Fruit fly (Drosophila melanogaster) whole organism, embryonic: Measurements from ENCODE around the gene Chpf.

Experiments used
- ATbp ChIP-seq: fragments of 200-800 bp; sonication (Bioruptor generic); optimal IDR thresholded peaks from 2 replicates; lab custom pipeline; 2017; ENCODE audit warnings: missing biosample characterization, mild to moderate bottlenecking, missing genetic modification characterization, missing genetic modification reagents
- Asciz ChIP-seq: fragments of 200-800 bp; sonication (Bioruptor generic); optimal IDR thresholded peaks from 2 replicates; lab custom pipeline; 2017; ENCODE audit warnings: missing biosample characterization, mild to moderate bottlenecking, missing genetic modification characterization, missing genetic modification reagents
- BEAF-32 ChIP-seq: fragments of 200-800 bp; sonication (Bioruptor generic); optimal IDR thresholded peaks from 3 replicates; lab custom pipeline; 2017; ENCODE audit warnings: missing biosample characterization, missing genetic modification characterization, mild to moderate bottlenecking, moderate library complexity, missing genetic modification reagents
- C15 ChIP-seq: fragments of 200-800 bp; sonication (Bioruptor generic); IDR thresholded peaks from 3 replicates; pipeline ENCODE4 v1.3.6; 2022; ENCODE audit warnings: missing biosample characterization, missing genetic modification characterization
- CG10979 ChIP-seq: fragments of 200-800 bp; sonication (Bioruptor generic); optimal IDR thresholded peaks from 2 replicates; lab custom pipeline; 2018; ENCODE audit warnings: missing biosample characterization, mild to moderate bottlenecking, missing genetic modification characterization, moderate library complexity
- CG11504 ChIP-seq: fragments of 200-800 bp; sonication (Bioruptor generic); optimal IDR thresholded peaks from 3 replicates; lab custom pipeline; 2019; ENCODE audit warnings: missing biosample characterization, mild to moderate bottlenecking, missing genetic modification characterization, moderate library complexity
- CG12299 ChIP-seq: fragments of 200-800 bp; sonication (Bioruptor generic); optimal IDR thresholded peaks from 2 replicates; lab custom pipeline; 2018; ENCODE audit warnings: missing biosample characterization, mild to moderate bottlenecking, missing genetic modification characterization
- CG12942 ChIP-seq: fragments of 200-800 bp; sonication (Bioruptor generic); optimal IDR thresholded peaks from 3 replicates; lab custom pipeline; 2016; ENCODE audit warnings: missing biosample characterization, missing genetic modification characterization
- CG13775 ChIP-seq: fragments of 200-800 bp; sonication (Bioruptor generic); optimal IDR thresholded peaks from 3 replicates; lab custom pipeline; 2017; ENCODE audit warnings: missing biosample characterization, mild to moderate bottlenecking, missing genetic modification characterization
- CG14441 ChIP-seq: fragments of 200-800 bp; sonication (Bioruptor generic); IDR thresholded peaks from 2 replicates; pipeline ENCODE4 v1.3.6; 2022; ENCODE audit warnings: missing biosample characterization, missing genetic modification characterization
- CG14710 ChIP-seq: fragments of 200-800 bp; sonication (Bioruptor generic); optimal IDR thresholded peaks from 3 replicates; lab custom pipeline; 2019; ENCODE audit warnings: missing biosample characterization, mild to moderate bottlenecking, missing genetic modification characterization, moderate library complexity
- CG16815 ChIP-seq: fragments of 200-800 bp; sonication (Bioruptor generic); optimal IDR thresholded peaks from 3 replicates; lab custom pipeline; 2017; ENCODE audit warnings: missing biosample characterization, mild to moderate bottlenecking, missing genetic modification characterization
- CG17829 ChIP-seq: fragments of 200-800 bp; optimal IDR thresholded peaks from 2 replicates; lab custom pipeline; 2019; ENCODE audit warnings: missing biosample characterization, mild to moderate bottlenecking, missing genetic modification characterization, moderate library complexity
- CG18619 ChIP-seq: fragments of 200-800 bp; sonication (Bioruptor generic); optimal IDR thresholded peaks from 3 replicates; lab custom pipeline; 2017; ENCODE audit warnings: missing biosample characterization, mild to moderate bottlenecking, missing genetic modification characterization
- CG2712 ChIP-seq: fragments of 200-800 bp; optimal IDR thresholded peaks from 3 replicates; lab custom pipeline; 2019; ENCODE audit warnings: missing biosample characterization, mild to moderate bottlenecking, missing genetic modification characterization, moderate library complexity
- CG31224 ChIP-seq: fragments of 200-800 bp; sonication (Bioruptor generic); IDR thresholded peaks from 2 replicates; pipeline ENCODE4 v1.3.6; 2022; ENCODE audit warnings: missing biosample characterization, missing genetic modification characterization
- CG3163 ChIP-seq: fragments of 200-800 bp; sonication (Bioruptor generic); optimal IDR thresholded peaks from 3 replicates; lab custom pipeline; 2016; ENCODE audit warnings: missing biosample characterization, missing genetic modification characterization
- CG32772 ChIP-seq: fragments of 200-800 bp; sonication (Bioruptor generic); IDR thresholded peaks from 2 replicates; pipeline ENCODE4 v1.3.6; 2022; ENCODE audit warnings: missing biosample characterization, missing genetic modification characterization
- CG3726 ChIP-seq: fragments of 200-800 bp; sonication (Bioruptor generic); IDR thresholded peaks from 3 replicates; pipeline ENCODE4, ENCODE4 v1.3.6; 2022; ENCODE audit warnings: missing biosample characterization, missing genetic modification characterization
- CG43689 ChIP-seq: fragments of 200-800 bp; sonication (Bioruptor generic); IDR thresholded peaks from 2 replicates; pipeline ENCODE4 v1.3.6; 2022; ENCODE audit warnings: missing biosample characterization, missing genetic modification characterization
- CG4617 ChIP-seq: fragments of 200-800 bp; sonication (Bioruptor generic); optimal IDR thresholded peaks from 3 replicates; lab custom pipeline; 2016; ENCODE audit warnings: missing biosample characterization, missing genetic modification characterization, borderline replicate concordance
- CG7839 ChIP-seq: fragments of 200-800 bp; sonication (Bioruptor generic); optimal IDR thresholded peaks from 3 replicates; lab custom pipeline; 2018; ENCODE audit warnings: missing biosample characterization, mild to moderate bottlenecking, missing genetic modification characterization, moderate library complexity
- CG8765 ChIP-seq: fragments of 200-800 bp; sonication (Bioruptor generic); IDR thresholded peaks from 2 replicates; pipeline ENCODE4 v1.3.6; 2022; ENCODE audit warnings: missing biosample characterization, missing genetic modification characterization
- D ChIP-seq, 2 experiments: fragments of 200-800 bp in 1 of 2; fragments of >200 bp in 1 of 2; sonication (Bioruptor generic) in 1 of 2; optimal IDR thresholded peaks; 2 replicates in 1 of 2; 3 replicates in 1 of 2; lab custom pipeline; 2017; ENCODE audit warnings: mild to moderate bottlenecking in 1 of 2, missing biosample characterization in 1 of 2, missing genetic modification characterization in 1 of 2, missing genetic modification reagents in 1 of 2
- Eip74EF ChIP-seq, 2 experiments: fragments of 200-800 bp in 1 of 2; fragments of >200 bp in 1 of 2; sonication (Bioruptor generic) in 1 of 2; optimal IDR thresholded peaks; 2 replicates each; lab custom pipeline; 2017 to 2019; ENCODE audit warnings: missing biosample characterization in 2 of 2, missing genetic modification characterization in 2 of 2, mild to moderate bottlenecking in 1 of 2, moderate library complexity in 1 of 2
- HLH3B ChIP-seq: fragments of 200-800 bp; sonication (Bioruptor generic); IDR thresholded peaks from 2 replicates; pipeline ENCODE4 v1.3.6; 2022; ENCODE audit warnings: missing biosample characterization, missing genetic modification characterization
- Hmx ChIP-seq: fragments of 200-800 bp; sonication (Bioruptor generic); optimal IDR thresholded peaks from 2 replicates; lab custom pipeline; 2016; ENCODE audit warnings: missing biosample characterization, missing genetic modification characterization
- MESR4 ChIP-seq: fragments of 200-800 bp; sonication (Bioruptor generic); optimal IDR thresholded peaks from 2 replicates; lab custom pipeline; 2018; ENCODE audit warnings: missing biosample characterization, mild to moderate bottlenecking, missing genetic modification characterization, moderate library complexity
- Ssrp ChIP-seq: fragments of 200-800 bp; sonication (Bioruptor generic); optimal IDR thresholded peaks from 2 replicates; lab custom pipeline; 2018; ENCODE audit warnings: missing biosample characterization, mild to moderate bottlenecking, missing genetic modification characterization, moderate library complexity
- YL-1 ChIP-seq: fragments of 200-800 bp; sonication (Bioruptor generic); optimal IDR thresholded peaks from 3 replicates; lab custom pipeline; 2017; ENCODE audit warnings: missing biosample characterization, mild to moderate bottlenecking, missing genetic modification characterization
- ab ChIP-seq: fragments of 200-800 bp; sonication (Bioruptor generic); optimal IDR thresholded peaks from 2 replicates; lab custom pipeline; 2016; ENCODE audit warnings: missing biosample characterization, missing genetic modification characterization
- bbx ChIP-seq: fragments of 200-800 bp; sonication (Bioruptor generic); IDR thresholded peaks from 2 replicates; pipeline ENCODE4 v1.3.6; 2022; ENCODE audit warnings: missing biosample characterization, missing genetic modification characterization; ENCODE audit not compliant: partially characterized antibody
- bowl ChIP-seq: fragments of 200-800 bp; sonication (Bioruptor generic); IDR thresholded peaks from 2 replicates; pipeline ENCODE4 v1.3.6; 2022; ENCODE audit warnings: missing biosample characterization, missing genetic modification characterization
- cas ChIP-seq: fragments of 200-800 bp; sonication (Bioruptor generic); IDR thresholded peaks from 2 replicates; pipeline ENCODE4 v1.3.6; 2022; ENCODE audit warnings: missing biosample characterization, missing genetic modification characterization
- crp ChIP-seq, 2 experiments: fragments of 200-800 bp; sonication (Bioruptor generic); optimal IDR thresholded peaks; 2 replicates in 1 of 2; 3 replicates in 1 of 2; lab custom pipeline; 2017; ENCODE audit warnings: missing biosample characterization in 2 of 2, missing genetic modification characterization in 2 of 2, mild to moderate bottlenecking in 1 of 2, moderate library complexity in 1 of 2
- dysf ChIP-seq: fragments of 200-800 bp; sonication (Bioruptor generic); IDR thresholded peaks from 3 replicates; pipeline ENCODE4 v1.3.6; 2022; ENCODE audit warnings: missing biosample characterization, missing genetic modification characterization
- en ChIP-seq: fragments of 200-800 bp; sonication (Bioruptor generic); optimal IDR thresholded peaks from 2 replicates; lab custom pipeline; 2016; ENCODE audit warnings: missing biosample characterization, missing genetic modification characterization
- fd64A ChIP-seq: fragments of 200-800 bp; sonication (Bioruptor generic); optimal IDR thresholded peaks from 3 replicates; lab custom pipeline; 2018; ENCODE audit warnings: missing biosample characterization, mild to moderate bottlenecking, missing genetic modification characterization
- gcm2 ChIP-seq: fragments of 200-800 bp; sonication (Bioruptor generic); optimal IDR thresholded peaks from 2 replicates; lab custom pipeline; 2016; ENCODE audit warnings: missing biosample characterization, missing genetic modification characterization
- gsb ChIP-seq: fragments of 200-800 bp; sonication (Bioruptor generic); IDR thresholded peaks from 2 replicates; pipeline ENCODE4 v1.3.6; 2022; ENCODE audit warnings: missing biosample characterization, missing genetic modification characterization
- ind ChIP-seq: fragments of 200-800 bp; sonication (Bioruptor generic); optimal IDR thresholded peaks from 3 replicates; lab custom pipeline; 2016; ENCODE audit warnings: missing biosample characterization, missing genetic modification characterization
- odd ChIP-seq: fragments of 200-800 bp; sonication (Bioruptor generic); optimal IDR thresholded peaks from 2 replicates; lab custom pipeline; 2017; ENCODE audit warnings: missing biosample characterization, mild to moderate bottlenecking, missing genetic modification characterization
- onecut ChIP-seq: fragments of 200-800 bp; sonication (Bioruptor generic); IDR thresholded peaks from 2 replicates; pipeline ENCODE4 v1.3.6; 2022; ENCODE audit warnings: missing biosample characterization, missing genetic modification characterization
- sd ChIP-seq: fragments of 200-800 bp; sonication (Bioruptor generic); optimal IDR thresholded peaks from 3 replicates; lab custom pipeline; 2018; ENCODE audit warnings: missing biosample characterization, mild to moderate bottlenecking, missing genetic modification characterization, moderate library complexity
- sim ChIP-seq: fragments of 200-800 bp; sonication (Bioruptor generic); IDR thresholded peaks from 2 replicates; pipeline ENCODE4 v1.3.6; 2022; ENCODE audit warnings: missing biosample characterization, missing genetic modification characterization
- sr ChIP-seq: fragments of 200-800 bp; sonication (Bioruptor generic); IDR thresholded peaks from 3 replicates; pipeline ENCODE4 v1.3.6; 2022; ENCODE audit warnings: missing biosample characterization, missing genetic modification characterization
- tll ChIP-seq, 2 experiments: fragments of 200-800 bp in 1 of 2; fragments of >200 bp in 1 of 2; sonication (Bioruptor generic) in 1 of 2; optimal IDR thresholded peaks; 2 replicates each; lab custom pipeline; 2017 to 2019; ENCODE audit warnings: missing biosample characterization in 2 of 2, missing genetic modification characterization in 2 of 2, mild to moderate bottlenecking in 1 of 2, moderate library complexity in 1 of 2
- zfh1 ChIP-seq: fragments of 200-800 bp; sonication (Bioruptor generic); IDR thresholded peaks from 3 replicates; pipeline ENCODE4 v1.3.6; 2022; ENCODE audit warnings: missing biosample characterization, missing genetic modification characterization

Gene Chpf

dm6 chrX:13088025-13088805 is 24.0 kb downstream of the Chpf start (continued):
- no peak for TF ChIP-seq CG4617 (GFP tag; lab: Kevin White, UChicago)
- TF ChIP-seq CG12299 (tag; lab: Kevin White, UChicago): no peak
- peak; percentile 15 for TF ChIP-seq Asciz (GFP tag; lab: Kevin White, UChicago)
- TF ChIP-seq CG18619: no peak
- TF ChIP-seq Hmx (GFP tag; lab: Kevin White, UChicago): no peak
- no peak for TF ChIP-seq gsb (GFP tag; lab: Robert Waterston, UW)
- no peak for TF ChIP-seq CG8765 (GFP tag; lab: Robert Waterston, UW)
- no peak for TF ChIP-seq CG17829 (tag; lab: Kevin White, UChicago)
- no peak for TF ChIP-seq D (optimal IDR thresholded peaks at IDR 0.05; lab: Kevin White, UChicago)
- TF ChIP-seq D (GFP tag; optimal IDR thresholded peaks at IDR 0.05; lab: Kevin White, UChicago): no peak
- TF ChIP-seq YL-1 (GFP tag; lab: Kevin White, UChicago): no peak
- TF ChIP-seq sr: no peak
- TF ChIP-seq CG13775 (GFP tag; lab: Kevin White, UChicago): no peak
- no peak for TF ChIP-seq CG16815 (GFP tag; lab: Kevin White, UChicago)
- no peak for TF ChIP-seq CG43689 (GFP tag; lab: Robert Waterston, UW)
- no peak for TF ChIP-seq en
- TF ChIP-seq MESR4 (GFP tag; lab: Kevin White, UChicago): no peak
- no peak for TF ChIP-seq crp (GFP tag; optimal IDR thresholded peaks at IDR 0.05; lab: Kevin White, UChicago)
- peak; percentile 30; the same call in 2 of the 3 replicates for TF ChIP-seq dysf
- TF ChIP-seq tll (GFP tag; optimal IDR thresholded peaks at IDR 0.05; lab: Kevin White, UChicago): no peak
- peak; percentile 26 for TF ChIP-seq CG10979 (tag; lab: Kevin White, UChicago)
- TF ChIP-seq Eip74EF (GFP tag; optimal IDR thresholded peaks at IDR 0.05; lab: Kevin White, UChicago): no peak
- TF ChIP-seq bbx: no peak; the same call in 1 of the 2 replicates
- TF ChIP-seq CG11504 (tag; lab: Kevin White, UChicago): no peak
- TF ChIP-seq odd (GFP tag; lab: Kevin White, UChicago): peak; percentile 6
- TF ChIP-seq gcm2 (GFP tag; lab: Kevin White, UChicago): no peak
- TF ChIP-seq C15 (GFP tag; lab: Robert Waterston, UW): no peak
- TF ChIP-seq sim (GFP tag; lab: Robert Waterston, UW): no peak
- peak; percentile 27 for TF ChIP-seq Ssrp
- TF ChIP-seq zfh1 (GFP tag; lab: Robert Waterston, UW): no peak
- TF ChIP-seq ATbp (GFP tag; lab: Kevin White, UChicago): peak; percentile 55
- no peak for TF ChIP-seq ab (GFP tag; lab: Kevin White, UChicago)
- no peak for TF ChIP-seq CG3726 (GFP tag; lab: Robert Waterston, UW)
- TF ChIP-seq CG3163: no peak
- no peak for TF ChIP-seq cas
- TF ChIP-seq onecut (GFP tag; lab: Robert Waterston, UW): peak; percentile 62
- TF ChIP-seq CG32772 (GFP tag; lab: Robert Waterston, UW): no peak
- TF ChIP-seq sd (tag; lab: Kevin White, UChicago): no peak
- no peak for TF ChIP-seq CG14710 (tag; lab: Kevin White, UChicago)
- TF ChIP-seq HLH3B (GFP tag; lab: Robert Waterston, UW): 0 out of 2 replicates have a peak, but pooled peaks have one; percentile 4
- peak; percentile 58 for TF ChIP-seq fd64A
- peak; percentile 51 for TF ChIP-seq CG7839 (tag; lab: Kevin White, UChicago)
- 0 out of 2 replicates have a peak, but pooled peaks have one; percentile 7 for TF ChIP-seq CG14441 (GFP tag; lab: Robert Waterston, UW)
- peak; percentile 32 for TF ChIP-seq ind (GFP tag; lab: Kevin White, UChicago)
- no peak for TF ChIP-seq BEAF-32 (GFP tag; lab: Kevin White, UChicago)
- TF ChIP-seq CG31224 (GFP tag; lab: Robert Waterston, UW): no peak
- peak; percentile 26 for TF ChIP-seq CG2712 (tag; lab: Kevin White, UChicago)
- TF ChIP-seq bowl (GFP tag; lab: Robert Waterston, UW): no peak
- no peak for TF ChIP-seq CG12942
